Worm (Caenorhabditis elegans) whole organism, early embryonic: ENCODE data around the gene ptr-20.
"Not testable (repeated sequence)": the region's sequence is repeated elsewhere in the genome, so short reads cannot be mapped to it uniquely, and the experiment has no call there.

Experiments
- B0310.2 ChIP-seq: sonication (generic microtip); optimal IDR thresholded peaks from 2 replicates; lab custom pipeline; 2016; ENCODE audit warnings: mild to moderate bottlenecking, missing genetic modification characterization, missing compliant biosample characterization
- F13C5.2 ChIP-seq: sonication (generic microtip); optimal IDR thresholded peaks from 2 replicates; lab custom pipeline; 2017; ENCODE audit warnings: mild to moderate bottlenecking, missing genetic modification characterization, inconsistent platforms, missing compliant biosample characterization
- aly-1 ChIP-seq: sonication (generic microtip); optimal IDR thresholded peaks from 2 replicates; lab custom pipeline; 2016; ENCODE audit warnings: missing genetic modification characterization, missing compliant biosample characterization
- ama-1 ChIP-seq: fragments of 150-350 bp; optimal IDR thresholded peaks from 2 replicates; lab custom pipeline; 2014
- ceh-13 ChIP-seq: fragments of 200-800 bp; sonication (Bioruptor generic); optimal IDR thresholded peaks from 2 replicates; lab custom pipeline; 2018; ENCODE audit warnings: mild to moderate bottlenecking, missing genetic modification characterization, missing compliant biosample characterization
- ceh-36 ChIP-seq: sonication (generic microtip); optimal IDR thresholded peaks from 2 replicates; lab custom pipeline; 2016; ENCODE audit warnings: missing genetic modification characterization, inconsistent platforms, missing compliant biosample characterization
- ets-7 ChIP-seq: sonication (generic microtip); optimal IDR thresholded peaks from 2 replicates; lab custom pipeline; 2016; ENCODE audit warnings: missing genotype, missing genetic modification characterization, missing compliant biosample characterization
- flt-1 ChIP-seq: fragments of 200-800 bp; sonication (Bioruptor generic); IDR thresholded peaks from 2 replicates; pipeline ENCODE4 v1.3.6; 2022; ENCODE audit warnings: missing genetic modification characterization, missing compliant biosample characterization
- hmbx-1 ChIP-seq: sonication (generic microtip); optimal IDR thresholded peaks from 2 replicates; lab custom pipeline; 2016; ENCODE audit warnings: mild to moderate bottlenecking, missing genetic modification characterization, missing compliant biosample characterization
- hmg-4 ChIP-seq: fragments of 200-800 bp; sonication (Bioruptor generic); optimal IDR thresholded peaks from 2 replicates; lab custom pipeline; 2018; ENCODE audit warnings: mild to moderate bottlenecking, missing genetic modification characterization, missing compliant biosample characterization
- hnd-1 ChIP-seq: sonication (generic microtip); optimal IDR thresholded peaks from 2 replicates; lab custom pipeline; 2016; ENCODE audit warnings: missing genetic modification characterization, missing compliant biosample characterization
- pes-1 ChIP-seq: fragments of 200-800 bp; sonication (Bioruptor generic); IDR thresholded peaks from 2 replicates; pipeline ENCODE4 v1.3.6; 2022; ENCODE audit warnings: missing genetic modification reagents, missing genetic modification characterization, missing compliant biosample characterization
- scrt-1 ChIP-seq: fragments of 200-800 bp; sonication (Bioruptor generic); IDR thresholded peaks from 2 replicates; pipeline ENCODE4 v1.3.6; 2022; ENCODE audit warnings: missing genetic modification characterization, missing compliant biosample characterization
- sea-1 ChIP-seq: fragments of 200-800 bp; sonication (Bioruptor generic); conservative IDR thresholded peaks from 2 replicates; pipeline ENCODE4 v1.3.6; 2022; ENCODE audit warnings: missing genetic modification characterization, missing compliant biosample characterization
- tbx-11 ChIP-seq: fragments of 200-800 bp; sonication (Bioruptor generic); IDR thresholded peaks from 2 replicates; pipeline ENCODE4 v1.3.6; 2022; ENCODE audit warnings: missing genetic modification characterization, missing compliant biosample characterization
- tbx-37 ChIP-seq: fragments of 200-800 bp; sonication (Bioruptor generic); conservative IDR thresholded peaks from 2 replicates; pipeline ENCODE4 v1.3.6; 2022; ENCODE audit warnings: missing genetic modification reagents, missing genetic modification characterization, missing compliant biosample characterization
- tra-4 ChIP-seq: sonication (generic microtip); optimal IDR thresholded peaks from 2 replicates; lab custom pipeline; 2017; ENCODE audit warnings: missing genetic modification characterization, missing compliant biosample characterization

The ptr-20 gene

DNA sequence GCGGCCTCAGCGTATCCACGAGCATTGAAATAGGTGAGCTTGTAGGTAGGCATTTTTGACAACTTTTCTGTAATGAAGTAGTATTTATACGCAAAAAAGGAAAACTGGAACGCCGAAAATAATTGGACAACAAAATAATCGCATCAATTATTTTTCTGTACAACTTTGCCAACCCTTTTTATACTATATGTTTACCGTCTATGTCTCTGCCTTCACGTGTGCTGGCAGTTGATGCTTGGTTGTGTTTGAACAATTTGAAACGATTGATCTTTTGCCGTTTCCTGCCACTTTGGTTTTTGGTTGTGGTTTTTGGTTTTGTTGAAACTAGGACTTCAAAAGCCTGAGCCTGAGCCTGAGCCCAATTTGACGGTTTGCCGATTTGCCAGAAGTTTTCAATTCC lies 9.4 kb downstream of the ptr-20 start, which contains the start of gene gst-28:
gst-28 (minus strand) TSS at position 238 of the 400 bp plus-strand sequence.
- TF ChIP-seq hmg-4 (GFP tag; lab: Kevin White, UChicago) (no peak), hnd-1 (tag; lab: Kevin White, UChicago) (no peak), tra-4 (no peak), B0310.2 (tag; lab: Kevin White, UChicago) (no peak), tbx-11 (no peak), ama-1 (lab: Kevin White, UChicago) (no peak), F13C5.2 (tag; lab: Kevin White, UChicago) (no peak), ceh-13 (GFP tag; lab: Kevin White, UChicago) (no peak), pes-1 (GFP tag; lab: Robert Waterston, UW) (no peak), ceh-36 (tag; lab: Kevin White, UChicago) (no peak), hmbx-1 (tag; lab: Kevin White, UChicago) (no peak), scrt-1 (GFP tag; lab: Robert Waterston, UW) (no peak), flt-1 (GFP tag; lab: Robert Waterston, UW) (no peak), tbx-37 (GFP tag; lab: Robert Waterston, UW) (no peak), ets-7 (no peak)

DNA sequence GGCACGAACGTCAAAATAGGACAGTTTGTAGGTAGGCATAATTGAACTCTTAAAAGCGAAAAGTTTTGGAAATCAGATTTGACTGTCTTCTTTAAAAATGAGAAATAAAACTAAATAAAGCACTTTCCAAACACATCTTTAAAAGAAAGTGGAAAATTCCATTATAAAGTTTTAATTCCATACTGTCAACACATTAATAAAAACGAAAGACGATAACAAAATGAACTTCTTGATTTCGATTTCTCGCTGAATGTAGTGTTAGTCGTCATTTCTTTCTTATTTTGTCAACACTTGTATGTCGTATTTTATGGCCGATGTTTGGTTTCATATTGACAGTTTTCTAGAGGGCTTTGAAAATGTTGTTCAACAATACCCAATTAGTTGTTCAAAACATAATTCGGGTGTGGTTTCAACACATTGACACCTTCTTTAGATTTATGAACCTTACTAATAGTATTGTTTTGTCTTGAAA lies 11.9 kb downstream of the ptr-20 start, which contains the start of gene gst-29:
gst-29 (minus strand) TSS at position 51 of the 472 bp plus-strand sequence.
- no peak for TF ChIP-seq pes-1 (GFP tag; lab: Robert Waterston, UW)
- no peak for TF ChIP-seq tbx-37 (GFP tag; lab: Robert Waterston, UW)
- no peak for TF ChIP-seq flt-1 (GFP tag; lab: Robert Waterston, UW)
- no peak for TF ChIP-seq tra-4
- no peak for TF ChIP-seq tbx-11
- no peak for TF ChIP-seq ama-1 (lab: Kevin White, UChicago)
- no peak for TF ChIP-seq F13C5.2 (tag; lab: Kevin White, UChicago)
- no peak for TF ChIP-seq hnd-1 (tag; lab: Kevin White, UChicago)
- TF ChIP-seq ceh-13 (GFP tag; lab: Kevin White, UChicago): no peak
- no peak for TF ChIP-seq B0310.2 (tag; lab: Kevin White, UChicago)
- no peak for TF ChIP-seq aly-1 (tag; lab: Kevin White, UChicago)
- TF ChIP-seq hmbx-1 (tag; lab: Kevin White, UChicago): no peak
- no peak for TF ChIP-seq sea-1

DNA sequence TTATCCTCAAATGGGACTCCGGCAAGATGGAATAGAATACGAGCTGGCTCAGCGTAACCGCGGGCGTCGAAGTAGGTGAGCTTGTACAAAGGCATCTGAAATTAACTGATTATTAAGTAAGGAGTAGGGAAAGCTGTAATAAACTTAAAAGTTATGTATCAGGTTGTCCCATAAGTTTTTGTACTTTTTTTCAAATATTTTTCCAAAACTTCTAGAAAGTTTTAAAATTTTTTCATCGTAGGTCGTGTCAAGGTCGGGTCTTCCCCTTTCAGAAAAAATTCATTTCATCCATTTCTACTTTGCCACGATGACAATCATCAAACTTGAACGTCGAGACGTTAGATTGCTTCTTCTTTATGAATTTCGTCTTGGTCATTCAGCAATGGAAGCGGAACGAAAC lies 13.8 kb downstream of the ptr-20 start, which contains the start of gene gst-39:
gst-39 (minus strand) TSS at position 101 of the 400 bp plus-strand sequence.
- TF ChIP-seq hmg-4 (GFP tag; lab: Kevin White, UChicago); ets-7; flt-1 (GFP tag; lab: Robert Waterston, UW): not testable (repeated sequence)

DNA sequence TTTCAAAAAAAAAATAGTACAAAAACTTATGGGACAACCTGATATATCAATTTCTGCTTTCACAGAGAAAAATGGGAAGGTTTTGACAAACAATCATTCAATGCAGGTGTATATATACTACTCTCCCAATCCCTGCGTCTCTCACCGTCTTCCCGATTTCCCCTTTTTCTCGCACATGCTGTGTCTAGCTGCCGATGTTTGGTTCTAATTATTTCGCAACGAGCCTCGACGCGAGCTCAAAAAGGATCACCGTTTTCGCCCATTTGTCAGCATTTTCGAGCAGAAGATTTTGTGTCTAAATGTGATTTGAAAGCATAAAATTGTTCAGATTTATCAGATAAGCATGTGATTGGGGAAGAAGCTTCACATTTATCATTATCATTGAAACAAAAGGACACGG lies 15.2 kb downstream of the ptr-20 start:
- TF ChIP-seq hmbx-1 (tag; lab: Kevin White, UChicago) (no peak), tbx-37 (GFP tag; lab: Robert Waterston, UW) (no peak), F13C5.2 (tag; lab: Kevin White, UChicago) (no peak), B0310.2 (tag; lab: Kevin White, UChicago) (no peak), tbx-11 (no peak), tra-4 (no peak), hmg-4 (GFP tag; lab: Kevin White, UChicago) (no peak), pes-1 (GFP tag; lab: Robert Waterston, UW) (no peak), ceh-13 (GFP tag; lab: Kevin White, UChicago) (no peak), ama-1 (lab: Kevin White, UChicago) (no peak), flt-1 (GFP tag; lab: Robert Waterston, UW) (no peak), aly-1 (tag; lab: Kevin White, UChicago) (no peak), hnd-1 (tag; lab: Kevin White, UChicago) (no peak)

DNA sequence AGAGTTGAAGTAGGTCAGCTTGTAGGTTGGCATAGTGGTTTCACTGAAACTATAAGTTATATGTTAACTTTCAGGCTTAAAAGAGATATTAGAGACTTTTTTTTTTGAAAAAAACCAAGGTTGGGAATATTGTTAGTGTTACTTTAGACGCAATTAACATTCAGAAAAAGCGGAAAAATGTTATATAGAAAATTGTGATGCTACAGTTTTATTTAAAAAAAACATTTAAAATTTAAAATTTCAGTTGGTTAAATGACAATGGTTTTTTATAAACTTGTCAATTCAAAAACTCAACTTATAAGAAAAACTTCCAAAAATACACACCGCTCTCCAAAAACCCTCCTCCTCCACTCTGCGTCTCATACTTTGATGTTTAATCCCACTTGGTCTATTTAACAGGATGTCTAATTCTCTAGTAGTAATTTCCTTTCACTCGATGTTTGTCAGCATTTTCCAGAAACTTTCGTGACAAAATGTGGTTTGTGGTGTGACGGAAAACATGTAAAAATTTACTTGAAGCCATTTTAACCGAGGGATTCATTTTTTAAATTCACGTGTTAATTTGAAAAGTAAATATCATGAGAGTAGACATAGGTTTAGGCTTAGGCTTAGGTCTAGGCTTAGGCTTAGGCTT lies 17.1 kb downstream of the ptr-20 start, which contains the start of gene gst-31:
gst-31 (minus strand) TSS at position 51 of the 634 bp plus-strand sequence.
- TF ChIP-seq hmg-4 (GFP tag; lab: Kevin White, UChicago) (no peak), B0310.2 (tag; lab: Kevin White, UChicago) (no peak), ets-7 (no peak), flt-1 (GFP tag; lab: Robert Waterston, UW) (no peak), pes-1 (GFP tag; lab: Robert Waterston, UW) (no peak), sea-1 (no peak), hnd-1 (tag; lab: Kevin White, UChicago) (no peak), tra-4 (no peak), ceh-13 (GFP tag; lab: Kevin White, UChicago) (no peak), hmbx-1 (tag; lab: Kevin White, UChicago) (no peak), ama-1 (lab: Kevin White, UChicago) (no peak), aly-1 (tag; lab: Kevin White, UChicago) (no peak), scrt-1 (GFP tag; lab: Robert Waterston, UW) (no peak)

DNA sequence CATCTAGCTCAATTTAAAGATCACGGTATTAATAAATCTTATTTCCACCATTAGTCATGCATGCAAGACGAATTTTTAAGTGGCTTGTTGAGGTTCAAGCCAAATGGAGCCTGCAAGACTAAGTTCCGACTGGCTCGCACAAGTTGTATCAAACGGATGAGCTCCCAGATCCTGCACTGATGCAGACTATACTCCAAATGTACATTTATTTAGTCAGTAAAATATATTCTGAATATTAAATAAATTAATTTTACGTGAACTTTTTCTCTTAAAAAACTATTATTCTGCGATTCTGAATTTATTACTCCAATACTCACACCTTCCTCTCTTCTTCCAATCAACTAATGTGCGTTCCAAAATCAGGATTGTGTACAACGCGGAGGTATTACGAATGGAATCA lies 17.7 kb downstream of the ptr-20 start, which contains the start of gene Y53F4B.36:
Y53F4B.36 (plus strand) TSS at position 301 of the 400 bp plus-strand sequence.
- TF ChIP-seq hmbx-1 (tag; lab: Kevin White, UChicago) (no peak), tbx-11 (no peak), pes-1 (GFP tag; lab: Robert Waterston, UW) (no peak), tra-4 (no peak), F13C5.2 (tag; lab: Kevin White, UChicago) (no peak), hmg-4 (GFP tag; lab: Kevin White, UChicago) (no peak), sea-1 (no peak), ets-7 (no peak), B0310.2 (tag; lab: Kevin White, UChicago) (no peak), flt-1 (GFP tag; lab: Robert Waterston, UW) (no peak), ceh-36 (tag; lab: Kevin White, UChicago) (no peak)

DNA sequence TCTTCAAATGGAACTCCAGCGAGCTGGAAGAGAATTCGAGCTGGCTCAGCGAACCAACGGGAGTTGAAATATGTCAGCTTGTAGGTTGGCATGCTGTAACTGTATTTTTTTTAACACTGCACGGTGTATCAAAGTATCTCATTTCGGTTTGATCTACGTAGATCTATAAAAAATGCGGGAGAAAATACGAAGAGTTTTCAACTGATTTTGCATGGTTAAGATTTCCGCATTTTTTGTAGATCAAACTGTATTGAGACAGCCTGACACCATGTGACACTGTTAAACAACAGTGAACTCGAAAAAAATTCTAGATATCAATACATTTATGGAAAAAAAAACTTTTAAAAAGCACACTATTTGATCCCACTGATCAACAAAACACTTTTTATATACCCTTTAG lies 20.5 kb downstream of the ptr-20 start, which contains the start of gene gst-32:
gst-32 (minus strand) TSS at position 101 of the 400 bp plus-strand sequence.
- TF ChIP-seq ama-1 (lab: Kevin White, UChicago) (no peak), ets-7 (no peak), F13C5.2 (tag; lab: Kevin White, UChicago) (no peak), flt-1 (GFP tag; lab: Robert Waterston, UW) (no peak), B0310.2 (tag; lab: Kevin White, UChicago) (no peak), aly-1 (tag; lab: Kevin White, UChicago) (no peak), tbx-37 (GFP tag; lab: Robert Waterston, UW) (no peak), hmg-4 (GFP tag; lab: Kevin White, UChicago) (no peak), scrt-1 (GFP tag; lab: Robert Waterston, UW) (no peak), pes-1 (GFP tag; lab: Robert Waterston, UW) (no peak), ceh-36 (tag; lab: Kevin White, UChicago) (no peak)
